Worm (Caenorhabditis elegans) whole organism, L2 larva: ENCODE data around the gene fbxa-14.

Source experiments
- aly-2 ChIP-seq: fragments of 150-350 bp; optimal IDR thresholded peaks from 2 replicates; lab custom pipeline; 2014; ENCODE audit warnings: missing biosample characterization, missing genetic modification characterization
- blmp-1 ChIP-seq: sonication (generic microtip); optimal IDR thresholded peaks from 2 replicates; lab custom pipeline; 2017; ENCODE audit warnings: missing genetic modification characterization, mild to moderate bottlenecking, missing compliant biosample characterization, antibody characterized with exemption, moderate library complexity; ENCODE audit not compliant: insufficient read depth
- ceh-16 ChIP-seq: fragments of 150-350 bp; optimal IDR thresholded peaks from 2 replicates; lab custom pipeline; 2014; ENCODE audit warnings: missing biosample characterization, missing genetic modification characterization
- lsy-2 ChIP-seq, 2 experiments: fragments of 150-350 bp in 1 of 2; sonication (generic microtip) in 1 of 2; optimal IDR thresholded peaks; 2 replicates each; lab custom pipeline; 2014 to 2017; ENCODE audit warnings: missing biosample characterization in 2 of 2, missing genetic modification characterization in 2 of 2
- nhr-237 ChIP-seq: fragments of 150-350 bp; optimal IDR thresholded peaks from 2 replicates; lab custom pipeline; 2014; ENCODE audit warnings: missing biosample characterization, missing genetic modification characterization
- skn-1 ChIP-seq: sonication (generic microtip); optimal IDR thresholded peaks from 2 replicates; lab custom pipeline; 2017; ENCODE audit warnings: missing biosample characterization, missing genetic modification characterization
- sma-3 ChIP-seq: sonication (generic microtip); optimal IDR thresholded peaks from 2 replicates; lab custom pipeline; 2016; ENCODE audit warnings: missing genetic modification reagents, missing genetic modification characterization, missing compliant biosample characterization
- ztf-4 ChIP-seq: fragments of 150-350 bp; optimal IDR thresholded peaks from 2 replicates; lab custom pipeline; 2014; ENCODE audit warnings: missing biosample characterization, missing genetic modification characterization

ce11 chrIII:1308887-1309286 lies 15.5 kb downstream of the fbxa-14 start, which contains the start of gene Y82E9BL.12:
- no peak for TF ChIP-seq blmp-1 (tag; lab: Kevin White, UChicago)
- no peak for TF ChIP-seq nhr-237 (tag; lab: Kevin White, UChicago)
- no peak for TF ChIP-seq sma-3 (GFP tag; lab: Kevin White, UChicago)
- no peak for TF ChIP-seq ztf-4 (tag; lab: Kevin White, UChicago)
- no peak for TF ChIP-seq lsy-2 (tag; optimal IDR thresholded peaks at IDR 0.05; lab: Kevin White, UChicago)
- TF ChIP-seq skn-1 (tag; lab: Kevin White, UChicago), result no peak
- TF ChIP-seq aly-2 (tag; lab: Kevin White, UChicago), result no peak
- TF ChIP-seq ceh-16, result no peak
